Worm (Caenorhabditis elegans) whole organism, L4/young adult: ENCODE data around the gene F53B3.3.

Experiments
- W03F9.2 ChIP-seq: fragments of 150-350 bp; optimal IDR thresholded peaks from 2 replicates; lab custom pipeline; 2014; ENCODE audit warnings: missing biosample characterization, missing genetic modification characterization
- dao-5 ChIP-seq: sonication (generic microtip); optimal IDR thresholded peaks from 2 replicates; lab custom pipeline; 2016; ENCODE audit warnings: missing genotype, missing genetic modification characterization, moderate library complexity, missing compliant biosample characterization
- him-1 ChIP-seq: sonication (generic microtip); optimal IDR thresholded peaks from 2 replicates; lab custom pipeline; 2016; ENCODE audit warnings: missing genotype, missing genetic modification reagents, missing genetic modification characterization, missing compliant biosample characterization

The F53B3.3 gene

ce11 chrX:2857070-2857825 lies 13.7 kb downstream of the F53B3.3 start, which contains the start of gene tra-4:
Gene tra-4 (minus strand): TSS chrX:2857603.
- peak; percentile 60 for TF ChIP-seq W03F9.2
- TF ChIP-seq him-1 (tag; lab: Kevin White, UChicago), result no peak

- TF ChIP-seq W03F9.2, result no peak
- TF ChIP-seq him-1 (tag; lab: Kevin White, UChicago), result no peak
- TF ChIP-seq dao-5 (tag; lab: Kevin White, UChicago), result no peak
Measured at ce11 chrX:2853963-2854362, 17.0 kb downstream of the F53B3.3 start.

- TF ChIP-seq him-1 (tag; lab: Kevin White, UChicago), result peak; percentile 79
- TF ChIP-seq W03F9.2, result peak; percentile 51
- peak; percentile 47 for TF ChIP-seq dao-5 (tag; lab: Kevin White, UChicago)
Measured at ce11 chrX:2852388-2852908, 18.5 kb downstream of the F53B3.3 start, which contains the start of gene kin-29. Gene kin-29 (minus strand): TSS chrX:2852438.

- TF ChIP-seq him-1 (tag; lab: Kevin White, UChicago) (no peak), W03F9.2 (no peak), dao-5 (tag; lab: Kevin White, UChicago) (no peak)
Measured at ce11 chrX:2843508-2843907, 27.4 kb downstream of the F53B3.3 start.

ce11 chrX:2841754-2842153 lies 29.2 kb downstream of the F53B3.3 start:
- no peak for TF ChIP-seq dao-5 (tag; lab: Kevin White, UChicago)
- no peak for TF ChIP-seq him-1 (tag; lab: Kevin White, UChicago)
- TF ChIP-seq W03F9.2, result no peak

- TF ChIP-seq W03F9.2, result no peak
- no peak for TF ChIP-seq him-1 (tag; lab: Kevin White, UChicago)
- TF ChIP-seq dao-5 (tag; lab: Kevin White, UChicago), result no peak
Measured at ce11 chrX:2840287-2840686, 30.6 kb downstream of the F53B3.3 start, which contains the start of gene Y71H10B.1. Gene Y71H10B.1 (minus strand): TSS chrX:2840292.

ce11 chrX:2838619-2839018 lies 32.3 kb downstream of the F53B3.3 start:
- TF ChIP-seq him-1 (tag; lab: Kevin White, UChicago) (no peak), dao-5 (tag; lab: Kevin White, UChicago) (no peak), W03F9.2 (no peak)

ce11 chrX:2837477-2837876 lies 33.5 kb downstream of the F53B3.3 start:
- no peak for TF ChIP-seq dao-5 (tag; lab: Kevin White, UChicago)
- TF ChIP-seq him-1 (tag; lab: Kevin White, UChicago), result no peak
- TF ChIP-seq W03F9.2, result no peak

- TF ChIP-seq W03F9.2 (no peak), him-1 (tag; lab: Kevin White, UChicago) (no peak), dao-5 (tag; lab: Kevin White, UChicago) (no peak)
Measured at ce11 chrX:2836770-2837169, 34.2 kb downstream of the F53B3.3 start.

- TF ChIP-seq dao-5 (tag; lab: Kevin White, UChicago), result no peak
- no peak for TF ChIP-seq him-1 (tag; lab: Kevin White, UChicago)
- TF ChIP-seq W03F9.2, result no peak
Measured at ce11 chrX:2827702-2828182, 43.2 kb downstream of the F53B3.3 start, which contains the start of gene ssr-2. Gene ssr-2 (minus strand): TSS chrX:2827752.

- TF ChIP-seq him-1 (tag; lab: Kevin White, UChicago) (no peak), dao-5 (tag; lab: Kevin White, UChicago) (no peak), W03F9.2 (no peak)
Measured at ce11 chrX:2826337-2826736, 44.6 kb downstream of the F53B3.3 start.

- TF ChIP-seq dao-5 (tag; lab: Kevin White, UChicago) (no peak), W03F9.2 (no peak), him-1 (tag; lab: Kevin White, UChicago) (no peak)
Measured at ce11 chrX:2820148-2820547, 50.8 kb downstream of the F53B3.3 start, which contains the start of gene tsp-6. Gene tsp-6 (plus strand): TSS chrX:2820448.

ce11 chrX:2819747-2820146 lies 51.2 kb downstream of the F53B3.3 start:
- TF ChIP-seq him-1 (tag; lab: Kevin White, UChicago) (no peak), W03F9.2 (no peak), dao-5 (tag; lab: Kevin White, UChicago) (no peak)

ce11 chrX:2818899-2819298 lies 52.0 kb downstream of the F53B3.3 start:
- TF ChIP-seq W03F9.2, result no peak
